Worm (Caenorhabditis elegans) whole organism, midembryonic: ENCODE data around the gene pes-8.

Experiments used
- klf-2 ChIP-seq: fragments of 200-800 bp; sonication (Bioruptor generic); conservative IDR thresholded peaks from 2 replicates; pipeline ENCODE4 v1.3.6; 2022; ENCODE audit warnings: missing genetic modification reagents, missing genetic modification characterization, missing compliant biosample characterization
- tab-1 ChIP-seq: fragments of 200-800 bp; sonication (Bioruptor generic); IDR thresholded peaks from 2 replicates; pipeline ENCODE4 v1.3.6; 2022; ENCODE audit warnings: missing genetic modification characterization, missing compliant biosample characterization
- ztf-23 ChIP-seq: fragments of 200-800 bp; sonication (Bioruptor generic); IDR thresholded peaks from 2 replicates; pipeline ENCODE4 v1.3.6; 2022; ENCODE audit warnings: missing genetic modification reagents, missing genetic modification characterization, missing compliant biosample characterization
- ztf-29 ChIP-seq: fragments of 200-800 bp; sonication (Bioruptor generic); IDR thresholded peaks from 2 replicates; pipeline ENCODE4 v1.3.6; 2022; ENCODE audit warnings: missing genetic modification reagents, missing genetic modification characterization, missing compliant biosample characterization

DNA sequence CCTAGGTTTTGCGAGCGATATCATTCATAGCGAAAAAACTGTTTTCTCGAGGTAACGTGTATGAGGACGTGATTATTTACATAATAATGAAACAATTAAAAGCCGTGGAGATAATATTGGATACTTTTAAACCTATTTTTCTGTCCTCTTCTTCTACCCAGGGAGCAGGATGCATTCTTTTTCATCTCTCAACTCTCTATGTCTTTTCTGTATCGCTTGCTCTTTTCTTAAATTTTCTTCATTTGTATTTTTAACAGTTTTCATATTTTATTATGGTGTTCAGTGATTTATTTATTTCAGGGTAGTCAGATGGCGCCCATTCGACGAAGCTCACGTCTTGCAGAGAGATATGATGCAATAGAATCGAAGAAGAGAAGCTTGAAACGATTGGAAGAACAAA lies 27.1 kb downstream of the pes-8 start, which contains the start of gene B0416.4:
- TF ChIP-seq tab-1 (GFP tag; lab: Robert Waterston, UW) (no peak), ztf-23 (GFP tag; lab: Robert Waterston, UW) (no peak), ztf-29 (GFP tag; lab: Robert Waterston, UW) (no peak), klf-2 (GFP tag; lab: Robert Waterston, UW) (no peak)
